Fruit fly (Drosophila melanogaster): ENCODE data around the gene CG42353.

Gene CG42353

DNA sequence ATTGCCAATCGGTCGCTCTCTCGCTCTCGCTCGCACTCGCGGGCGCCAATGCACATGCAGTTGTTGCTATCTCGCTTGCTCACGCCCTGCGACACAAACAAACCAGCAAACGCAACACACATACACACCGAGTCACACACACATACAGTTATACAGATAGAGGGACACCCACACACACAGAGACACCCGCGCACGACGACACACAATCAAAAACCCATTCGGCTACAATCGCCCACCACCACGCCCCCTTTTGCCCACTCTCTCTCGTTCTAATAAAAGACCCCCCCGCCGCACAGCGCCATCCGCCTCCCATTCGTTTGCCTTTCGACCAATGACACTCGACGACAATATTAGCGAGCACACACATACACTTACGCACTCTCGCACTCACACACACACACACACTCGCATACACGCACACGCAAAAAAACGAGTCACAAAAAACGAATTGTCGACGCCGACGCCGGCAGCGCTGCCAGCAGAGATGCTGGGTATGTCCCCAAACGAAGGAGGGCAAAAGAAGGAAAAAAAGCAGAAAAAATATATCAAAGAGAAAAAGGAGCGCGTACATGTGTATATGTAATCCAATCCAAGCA lies 43.0 kb upstream of the CG42353 start (continued):
- no peak for TF ChIP-seq CG18262 (tag; optimal IDR thresholded peaks at IDR 0.05)
- peak; percentile 54 for TF ChIP-seq CG12155 (GFP tag; optimal IDR thresholded peaks at IDR 0.05)
- peak; percentile 5 for TF ChIP-seq CG12769 (tag; optimal IDR thresholded peaks at IDR 0.05)
- peak; percentile 85 for TF ChIP-seq CG3163 (GFP tag; optimal IDR thresholded peaks at IDR 0.05)
- no peak for TF ChIP-seq CG17328 (GFP tag; IDR thresholded peaks at IDR 0.05)
- TF ChIP-seq tx (GFP tag; optimal IDR thresholded peaks at IDR 0.05) = no peak
- TF ChIP-seq Nf-YB (GFP tag; optimal IDR thresholded peaks at IDR 0.05) = peak; percentile 98
- no peak for TF ChIP-seq vvl (GFP tag; IDR thresholded peaks at IDR 0.05)
- no peak for TF ChIP-seq CG8281 (tag; optimal IDR thresholded peaks at IDR 0.05)
- TF ChIP-seq sens (GFP tag) = peak; percentile 77
- TF ChIP-seq crol (GFP tag; IDR thresholded peaks at IDR 0.05) = peak; percentile 99
- TF ChIP-seq CG8765 (GFP tag; IDR thresholded peaks at IDR 0.05) = peak; percentile 49; the same call in 1 of the 2 replicates
- TF ChIP-seq Pdp1 (GFP tag; optimal IDR thresholded peaks at IDR 0.05) = no peak
- TF ChIP-seq danr (GFP tag; IDR thresholded peaks at IDR 0.05) = no peak
- no peak for TF ChIP-seq CG7271 (tag; optimal IDR thresholded peaks at IDR 0.05)
- no peak for TF ChIP-seq pan (optimal IDR thresholded peaks at IDR 0.05)
- no peak for TF ChIP-seq pan (GFP tag; optimal IDR thresholded peaks at IDR 0.05 in 1 of 2, IDR thresholded peaks at IDR 0.05 in 1 of 2)
- no peak for TF ChIP-seq tna (GFP tag; IDR thresholded peaks at IDR 0.05; ENCODE audit: partially characterized antibody)
- no peak for TF ChIP-seq Asciz (GFP tag; optimal IDR thresholded peaks at IDR 0.05)
- TF ChIP-seq ewg (GFP tag; optimal IDR thresholded peaks at IDR 0.05) = peak; percentile 17
- no peak for TF ChIP-seq lola (GFP tag; optimal IDR thresholded peaks at IDR 0.05)
- TF ChIP-seq jing (GFP tag; optimal IDR thresholded peaks at IDR 0.05) = peak; percentile 43
- no peak for TF ChIP-seq bigmax (GFP tag; optimal IDR thresholded peaks at IDR 0.05)
- TF ChIP-seq CG42726 (GFP tag; IDR thresholded peaks at IDR 0.05; ENCODE audit: partially characterized antibody) = no peak
- no peak for TF ChIP-seq mirr (GFP tag; optimal IDR thresholded peaks at IDR 0.05)
- TF ChIP-seq chinmo (GFP tag; IDR thresholded peaks at IDR 0.05; ENCODE audit: partially characterized antibody) = peak; percentile 89
- TF ChIP-seq sqz (GFP tag; optimal IDR thresholded peaks at IDR 0.05) = peak; percentile 83
- peak; percentile 92 for TF ChIP-seq sr (GFP tag; IDR thresholded peaks at IDR 0.05)
- TF ChIP-seq CG11723 (GFP tag; optimal IDR thresholded peaks at IDR 0.05) = no peak
- TF ChIP-seq CoRest (tag; optimal IDR thresholded peaks at IDR 0.05) = peak; percentile 52
- TF ChIP-seq CG2199 (GFP tag; IDR thresholded peaks at IDR 0.05) = no peak
- TF ChIP-seq CG10321 (GFP tag; IDR thresholded peaks at IDR 0.05) = peak; percentile 83
- no peak for TF ChIP-seq lov (optimal IDR thresholded peaks at IDR 0.05)
- no peak for TF ChIP-seq lov (GFP tag; IDR thresholded peaks at IDR 0.05)
- TF ChIP-seq phol (tag; optimal IDR thresholded peaks at IDR 0.05) = no peak
- no peak for TF ChIP-seq ERR (GFP tag; optimal IDR thresholded peaks at IDR 0.05)
- no peak for TF ChIP-seq unc-4 (GFP tag; IDR thresholded peaks at IDR 0.05; ENCODE audit: partially characterized antibody)
- no peak for TF ChIP-seq BtbVII (GFP tag; optimal IDR thresholded peaks at IDR 0.05)
- peak; percentile 40 for TF ChIP-seq CG31365 (tag; optimal IDR thresholded peaks at IDR 0.05)
- peak in 1 of 2 experiments; percentile 1 for TF ChIP-seq Hr78 (GFP tag; optimal IDR thresholded peaks at IDR 0.05)
- TF ChIP-seq YL-1 (GFP tag; optimal IDR thresholded peaks at IDR 0.05) = no peak
- TF ChIP-seq CG13287 (GFP tag; IDR thresholded peaks at IDR 0.05; ENCODE audit: partially characterized antibody) = peak; percentile 15; the same call in 1 of the 2 replicates
- TF ChIP-seq CG10543 (GFP tag; optimal IDR thresholded peaks at IDR 0.05) = peak; percentile 24
- no peak for TF ChIP-seq Tbp (GFP tag; optimal IDR thresholded peaks at IDR 0.05)
- TF ChIP-seq pros (GFP tag; optimal IDR thresholded peaks at IDR 0.05) = no peak
- peak; percentile 62 for TF ChIP-seq Aef1 (GFP tag; IDR thresholded peaks at IDR 0.05)
- no peak for TF ChIP-seq sima (GFP tag; optimal IDR thresholded peaks at IDR 0.05)
- TF ChIP-seq Abd-B (GFP tag; optimal IDR thresholded peaks at IDR 0.05) = peak; percentile 52
- TF ChIP-seq CG11696 (GFP tag; IDR thresholded peaks at IDR 0.05) = no peak
- no peak for TF ChIP-seq CG13894 (tag; optimal IDR thresholded peaks at IDR 0.05)
